Fruit fly (Drosophila melanogaster) whole organism, embryonic: ENCODE results near the gene Ekar.

Experiments used
- CG10462 ChIP-seq: fragments of 200-800 bp; sonication (Bioruptor generic); optimal IDR thresholded peaks from 2 replicates; lab custom pipeline; 2016; ENCODE audit warnings: missing biosample characterization, missing genetic modification characterization
- CG11247 ChIP-seq: fragments of 200-800 bp; sonication (Bioruptor generic); IDR thresholded peaks from 2 replicates; pipeline ENCODE4 v1.3.6; 2022; ENCODE audit warnings: missing biosample characterization, missing genetic modification characterization
- CG17385 ChIP-seq: fragments of 200-800 bp; sonication (Bioruptor generic); optimal IDR thresholded peaks from 3 replicates; lab custom pipeline; 2018; ENCODE audit warnings: missing biosample characterization, mild to moderate bottlenecking, missing genetic modification characterization
- CG17912 ChIP-seq: fragments of 200-800 bp; sonication (Bioruptor generic); optimal IDR thresholded peaks from 2 replicates; lab custom pipeline; 2018; ENCODE audit warnings: missing biosample characterization, mild to moderate bottlenecking, missing genetic modification characterization
- HmgD ChIP-seq: fragments of 200-800 bp; sonication (Bioruptor generic); optimal IDR thresholded peaks from 3 replicates; lab custom pipeline; 2016; ENCODE audit warnings: missing biosample characterization, missing genetic modification characterization
- Lhr ChIP-seq: fragments of 200-800 bp; sonication (Bioruptor generic); optimal IDR thresholded peaks from 3 replicates; lab custom pipeline; 2017; ENCODE audit warnings: mild to moderate bottlenecking, missing biosample characterization, missing genetic modification reagents, missing genetic modification characterization
- ara ChIP-seq: fragments of 200-800 bp; sonication (Bioruptor generic); IDR thresholded peaks from 2 replicates; pipeline ENCODE4 v1.3.6; 2022; ENCODE audit warnings: missing biosample characterization, missing genetic modification characterization
- lola ChIP-seq, 3 experiments: fragments of >200 bp in 2 of 3; fragments of 200-800 bp in 1 of 3; sonication (Bioruptor generic) in 1 of 3; optimal IDR thresholded peaks; 2 replicates each; lab custom pipeline; 2017 to 2019; ENCODE audit warnings: missing biosample characterization in 3 of 3, missing genetic modification characterization in 3 of 3, mild to moderate bottlenecking in 1 of 3, moderate library complexity in 1 of 3
- lov ChIP-seq, 2 experiments: fragments of 200-800 bp in 1 of 2; fragments of >200 bp in 1 of 2; sonication (Bioruptor generic) in 1 of 2; IDR thresholded peaks in 1 of 2; optimal IDR thresholded peaks in 1 of 2; 2 replicates in 1 of 2; 3 replicates in 1 of 2; pipeline versions ENCODE4 v1.3.6 to Lab custom; 2017 to 2022; ENCODE audit warnings: missing biosample characterization in 1 of 2, missing genetic modification characterization in 1 of 2
- tap ChIP-seq: fragments of 200-800 bp; optimal IDR thresholded peaks from 3 replicates; lab custom pipeline; 2019; ENCODE audit warnings: missing biosample characterization, mild to moderate bottlenecking, missing genetic modification characterization, moderate library complexity
- tin ChIP-seq: fragments of 200-800 bp; sonication (Bioruptor generic); optimal IDR thresholded peaks from 3 replicates; lab custom pipeline; 2016; ENCODE audit warnings: missing biosample characterization, missing genetic modification characterization
- unc-4 ChIP-seq: fragments of 200-800 bp; sonication (Bioruptor generic); IDR thresholded peaks from 2 replicates; pipeline ENCODE4 v1.3.6; 2022; ENCODE audit warnings: missing biosample characterization, missing genetic modification characterization; ENCODE audit not compliant: partially characterized antibody
- yki ChIP-seq: fragments of >200 bp; optimal IDR thresholded peaks from 3 replicates; lab custom pipeline; 2018

dm6 chr4:694917-695720, 48.8 kb upstream of the Ekar start:
- TF ChIP-seq HmgD (no peak), yki (lab: Kevin White, UChicago) (no peak), unc-4 (GFP tag; lab: Robert Waterston, UW) (no peak), tap (tag; lab: Kevin White, UChicago) (no peak), CG17385 (GFP tag; lab: Kevin White, UChicago) (no peak), CG11247 (GFP tag; lab: Robert Waterston, UW) (no peak), lov (optimal IDR thresholded peaks at IDR 0.05; lab: Kevin White, UChicago) (no peak), lov (GFP tag; IDR thresholded peaks at IDR 0.05; lab: Robert Waterston, UW) (no peak), tin (GFP tag; lab: Kevin White, UChicago) (no peak), ara (GFP tag; lab: Robert Waterston, UW) (no peak), Lhr (GFP tag; lab: Kevin White, UChicago) (no peak), CG10462 (GFP tag; lab: Kevin White, UChicago) (no peak), CG17912 (no peak), lola (GFP tag; optimal IDR thresholded peaks at IDR 0.05; lab: Kevin White, UChicago) (no peak)
